Worm (Caenorhabditis elegans) whole organism, L3 larva: ENCODE results near the gene F59E11.6.

Experiments used
- ZK546.5 ChIP-seq: sonication (generic microtip); optimal IDR thresholded peaks from 2 replicates; lab custom pipeline; 2017; ENCODE audit warnings: missing biosample characterization, missing genetic modification characterization
- elt-2 ChIP-seq: sonication (generic microtip); optimal IDR thresholded peaks from 2 replicates; lab custom pipeline; 2016; ENCODE audit warnings: missing genetic modification reagents, mild to moderate bottlenecking, missing genetic modification characterization, missing compliant biosample characterization
- jun-1 ChIP-seq: fragments of 150-350 bp; optimal IDR thresholded peaks from 2 replicates; lab custom pipeline; 2014; ENCODE audit warnings: missing biosample characterization, missing genetic modification reagents, missing genetic modification characterization
- lin-15B ChIP-seq: fragments of 150-350 bp; optimal IDR thresholded peaks from 2 replicates; lab custom pipeline; 2014; ENCODE audit warnings: missing biosample characterization, missing genetic modification characterization
- lsy-12 ChIP-seq: sonication (generic microtip); optimal IDR thresholded peaks from 2 replicates; lab custom pipeline; 2016; ENCODE audit warnings: mild to moderate bottlenecking, missing genetic modification characterization, missing compliant biosample characterization
- nhr-76 ChIP-seq: fragments of 150-350 bp; sonication (generic microtip); optimal IDR thresholded peaks from 5 replicates; lab custom pipeline; 2014; ENCODE audit warnings: missing biosample characterization, missing genetic modification characterization
- sea-2 ChIP-seq: fragments of 150-350 bp; sonication (generic microtip); optimal IDR thresholded peaks from 4 replicates; lab custom pipeline; 2014; ENCODE audit warnings: missing biosample characterization, missing genetic modification reagents, missing genetic modification characterization
- skn-1 ChIP-seq: fragments of 150-350 bp; optimal IDR thresholded peaks from 2 replicates; lab custom pipeline; 2014; ENCODE audit warnings: missing biosample characterization, missing genetic modification characterization
- snpc-4 ChIP-seq: fragments of 150-350 bp; optimal IDR thresholded peaks from 2 replicates; lab custom pipeline; 2014; ENCODE audit warnings: missing biosample characterization, missing genetic modification characterization
- unc-62 ChIP-seq: fragments of 150-350 bp; sonication (generic microtip); optimal IDR thresholded peaks from 4 replicates; lab custom pipeline; 2014; ENCODE audit warnings: missing biosample characterization, missing genetic modification reagents, missing genetic modification characterization
- ztf-11 ChIP-seq: fragments of 150-350 bp; optimal IDR thresholded peaks from 2 replicates; lab custom pipeline; 2014; ENCODE audit warnings: missing biosample characterization, missing genetic modification characterization

ce11 chrV:8956387-8957095 lies 35.0 kb upstream of the F59E11.6 start, which contains the start of gene ttc-17:
- TF ChIP-seq ztf-11 (tag; lab: Kevin White, UChicago) (no peak), lsy-12 (tag; lab: Kevin White, UChicago) (no peak), ZK546.5 (tag; lab: Kevin White, UChicago) (no peak), elt-2 (tag; lab: Kevin White, UChicago) (no peak), snpc-4 (tag; lab: Kevin White, UChicago) (no peak), skn-1 (no peak), sea-2 (GFP tag; lab: Kevin White, UChicago) (no peak), nhr-76 (tag; lab: Kevin White, UChicago) (no peak), lin-15B (no peak), jun-1 (tag; lab: Kevin White, UChicago) (no peak), unc-62 (GFP tag; lab: Kevin White, UChicago) (no peak)
